Fruit fly (Drosophila melanogaster) whole organism: Measurements from ENCODE around the gene tsh.

Source experiments
- CG8478 ChIP-seq: fragments of >200 bp; optimal IDR thresholded peaks from 2 replicates; lab custom pipeline; 2018; ENCODE audit warnings: inconsistent platforms
- psq ChIP-seq: fragments of >200 bp; optimal IDR thresholded peaks from 2 replicates; lab custom pipeline; 2017
- usp ChIP-seq: fragments of >200 bp; optimal IDR thresholded peaks from 2 replicates; lab custom pipeline; 2017; ENCODE audit warnings: missing biosample characterization, missing genetic modification characterization, mixed read lengths

DNA sequence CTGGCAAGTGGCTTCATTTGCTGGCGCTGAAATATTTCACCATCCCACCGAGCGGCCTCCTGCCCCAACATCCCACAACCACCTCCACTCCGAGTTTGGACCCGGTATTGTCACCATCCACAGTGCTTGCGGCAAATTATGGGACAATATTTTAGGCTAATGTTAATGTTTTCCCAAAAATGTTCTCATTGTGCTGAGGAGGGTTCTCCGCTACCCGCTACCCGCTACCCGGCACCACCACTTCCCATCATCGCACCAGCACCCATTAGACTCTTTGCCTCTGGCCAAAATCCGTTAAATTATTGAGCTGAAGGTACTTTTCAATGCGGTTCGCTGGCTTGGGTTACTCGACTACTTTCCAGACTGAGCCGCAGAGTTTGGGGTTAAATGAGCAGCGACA lies 45.3 kb downstream of the tsh start:
- TF ChIP-seq psq, result no peak
- TF ChIP-seq CG8478 (lab: Kevin White, UChicago), result no peak
- no peak for TF ChIP-seq usp (GFP tag; lab: Kevin White, UChicago)
